Fruit fly (Drosophila melanogaster) whole organism, prepupa: Measurements from ENCODE around the gene CG2617.

Experiments
- Blimp-1 ChIP-seq: fragments of 200-800 bp; sonication (Bioruptor generic); optimal IDR thresholded peaks from 3 replicates; lab custom pipeline; 2017; ENCODE audit warnings: missing biosample characterization, missing genetic modification characterization, mild to moderate bottlenecking, moderate library complexity, missing genetic modification reagents
- CG10631 ChIP-seq: fragments of 200-800 bp; sonication (Bioruptor generic); optimal IDR thresholded peaks from 2 replicates; lab custom pipeline; 2016; ENCODE audit warnings: missing biosample characterization, missing genetic modification characterization
- CG10669 ChIP-seq: fragments of 200-800 bp; sonication (Bioruptor generic); optimal IDR thresholded peaks from 3 replicates; lab custom pipeline; 2018; ENCODE audit warnings: missing biosample characterization, mild to moderate bottlenecking, missing genetic modification characterization, moderate library complexity
- CG11294 ChIP-seq: fragments of 200-800 bp; sonication (Bioruptor generic); IDR thresholded peaks from 2 replicates; pipeline ENCODE4 v1.3.6; 2022; ENCODE audit warnings: missing biosample characterization, missing genetic modification characterization
- CG11762 ChIP-seq: fragments of 200-800 bp; sonication (Bioruptor generic); optimal IDR thresholded peaks from 3 replicates; lab custom pipeline; 2016; ENCODE audit warnings: missing biosample characterization, missing genetic modification characterization; ENCODE audit not compliant: insufficient read depth
- CG11902 ChIP-seq: fragments of 200-800 bp; sonication (Bioruptor generic); optimal IDR thresholded peaks from 3 replicates; lab custom pipeline; 2016; ENCODE audit warnings: missing biosample characterization, missing genetic modification characterization
- CG15336 ChIP-seq: fragments of 200-800 bp; sonication (Bioruptor generic); IDR thresholded peaks from 2 replicates; pipeline ENCODE4 v1.3.6; 2022; ENCODE audit warnings: missing biosample characterization, missing genetic modification characterization
- CG1621 ChIP-seq: fragments of 200-800 bp; sonication (Bioruptor generic); optimal IDR thresholded peaks from 3 replicates; lab custom pipeline; 2018; ENCODE audit warnings: missing biosample characterization, mild to moderate bottlenecking, missing genetic modification characterization
- CG16779 ChIP-seq: fragments of 200-800 bp; sonication (Bioruptor generic); optimal IDR thresholded peaks from 3 replicates; lab custom pipeline; 2017; ENCODE audit warnings: missing biosample characterization, mild to moderate bottlenecking, missing genetic modification characterization
- CG3032 ChIP-seq: fragments of 200-800 bp; optimal IDR thresholded peaks from 2 replicates; lab custom pipeline; 2019; ENCODE audit warnings: missing biosample characterization, mild to moderate bottlenecking, missing genetic modification characterization, moderate library complexity
- CG31627 ChIP-seq: fragments of 200-800 bp; sonication (Bioruptor generic); optimal IDR thresholded peaks from 3 replicates; lab custom pipeline; 2016; ENCODE audit warnings: missing biosample characterization, missing genetic modification characterization
- CG32006 ChIP-seq: fragments of 200-800 bp; sonication (Bioruptor generic); optimal IDR thresholded peaks from 3 replicates; lab custom pipeline; 2017; ENCODE audit warnings: missing biosample characterization, mild to moderate bottlenecking, missing genetic modification characterization
- CG4318 ChIP-seq: fragments of 200-800 bp; sonication (Bioruptor generic); optimal IDR thresholded peaks from 3 replicates; lab custom pipeline; 2017; ENCODE audit warnings: missing biosample characterization, mild to moderate bottlenecking, missing genetic modification characterization
- CG6163 ChIP-seq: fragments of 200-800 bp; sonication (Bioruptor generic); IDR thresholded peaks from 3 replicates; pipeline ENCODE4 v1.3.6; 2022; ENCODE audit warnings: missing biosample characterization, missing genetic modification characterization
- CG6276 ChIP-seq: fragments of 200-800 bp; sonication (Bioruptor generic); optimal IDR thresholded peaks from 2 replicates; lab custom pipeline; 2017; ENCODE audit warnings: missing biosample characterization, mild to moderate bottlenecking, missing genetic modification characterization
- CG6854 ChIP-seq: fragments of 200-800 bp; sonication (Bioruptor generic); optimal IDR thresholded peaks from 2 replicates; lab custom pipeline; 2017; ENCODE audit warnings: missing biosample characterization, mild to moderate bottlenecking, missing genetic modification characterization
- CG8119 ChIP-seq: fragments of 200-800 bp; sonication (Bioruptor generic); IDR thresholded peaks from 3 replicates; pipeline ENCODE4 v1.3.6; 2022; ENCODE audit warnings: missing biosample characterization, missing genetic modification characterization
- CG8632 ChIP-seq: fragments of 200-800 bp; sonication (Bioruptor generic); optimal IDR thresholded peaks from 3 replicates; lab custom pipeline; 2016; ENCODE audit warnings: missing biosample characterization, missing genetic modification characterization
- Eip78C ChIP-seq: fragments of 200-800 bp; sonication (Bioruptor generic); peaks from one replicate; lab custom pipeline; 2016; ENCODE audit warnings: missing biosample characterization, missing genetic modification characterization
- Ets96B ChIP-seq: fragments of 200-800 bp; optimal IDR thresholded peaks from 2 replicates; lab custom pipeline; 2019; ENCODE audit warnings: missing biosample characterization, mild to moderate bottlenecking, missing genetic modification characterization, moderate library complexity
- Hr38 ChIP-seq: sonication (Bioruptor generic); optimal IDR thresholded peaks from 2 replicates; lab custom pipeline; 2016; ENCODE audit warnings: missing biosample characterization, missing genetic modification characterization
- Lpt ChIP-seq: fragments of 200-800 bp; sonication (Bioruptor generic); optimal IDR thresholded peaks from 3 replicates; lab custom pipeline; 2016; ENCODE audit warnings: missing biosample characterization, missing genetic modification characterization
- Met ChIP-seq: fragments of 200-800 bp; sonication (Bioruptor generic); optimal IDR thresholded peaks from 3 replicates; lab custom pipeline; 2016; ENCODE audit warnings: missing biosample characterization, missing genetic modification characterization
- OdsH ChIP-seq: fragments of 200-800 bp; sonication (Bioruptor generic); optimal IDR thresholded peaks from 3 replicates; lab custom pipeline; 2016; ENCODE audit warnings: missing biosample characterization, missing genetic modification characterization
- Sox102F ChIP-seq: fragments of 200-800 bp; sonication (Bioruptor generic); optimal IDR thresholded peaks from 2 replicates; lab custom pipeline; 2016; ENCODE audit warnings: missing biosample characterization, mild to moderate bottlenecking, missing genetic modification characterization
- eg ChIP-seq: fragments of 200-800 bp; sonication (Bioruptor generic); IDR thresholded peaks from 3 replicates; pipeline ENCODE4 v1.3.6; 2022; ENCODE audit warnings: missing biosample characterization, missing genetic modification characterization
- fd59A ChIP-seq: fragments of 200-800 bp; sonication (Bioruptor generic); optimal IDR thresholded peaks from 2 replicates; lab custom pipeline; 2017; ENCODE audit warnings: missing biosample characterization, mild to moderate bottlenecking, missing genetic modification characterization, missing genetic modification reagents
- fd85E ChIP-seq: fragments of 200-800 bp; sonication (Bioruptor generic); optimal IDR thresholded peaks from 3 replicates; lab custom pipeline; 2016; ENCODE audit warnings: missing biosample characterization, missing genetic modification characterization
- fkh ChIP-seq: fragments of 200-800 bp; sonication (Bioruptor generic); optimal IDR thresholded peaks from 3 replicates; lab custom pipeline; 2017; ENCODE audit warnings: missing biosample characterization, mild to moderate bottlenecking, missing genetic modification characterization, moderate library complexity
- lz ChIP-seq: fragments of 200-800 bp; sonication (Bioruptor generic); optimal IDR thresholded peaks from 3 replicates; lab custom pipeline; 2016; ENCODE audit warnings: missing biosample characterization, missing genetic modification characterization
- net ChIP-seq: fragments of 200-800 bp; sonication (Bioruptor generic); optimal IDR thresholded peaks from 3 replicates; lab custom pipeline; 2016; ENCODE audit warnings: missing biosample characterization, missing genetic modification characterization
- pdm3 ChIP-seq: fragments of 200-800 bp; sonication (Bioruptor generic); optimal IDR thresholded peaks from 3 replicates; lab custom pipeline; 2016; ENCODE audit warnings: missing biosample characterization, missing genetic modification characterization
- spab ChIP-seq: fragments of 200-800 bp; sonication (Bioruptor generic); optimal IDR thresholded peaks from 2 replicates; lab custom pipeline; 2017; ENCODE audit warnings: missing biosample characterization, mild to moderate bottlenecking, missing genetic modification characterization, missing genetic modification reagents
- svp ChIP-seq: fragments of 200-800 bp; sonication (Bioruptor generic); peaks from one replicate; lab custom pipeline; 2016; ENCODE audit warnings: missing biosample characterization, missing genetic modification characterization

The CG2617 gene

DNA sequence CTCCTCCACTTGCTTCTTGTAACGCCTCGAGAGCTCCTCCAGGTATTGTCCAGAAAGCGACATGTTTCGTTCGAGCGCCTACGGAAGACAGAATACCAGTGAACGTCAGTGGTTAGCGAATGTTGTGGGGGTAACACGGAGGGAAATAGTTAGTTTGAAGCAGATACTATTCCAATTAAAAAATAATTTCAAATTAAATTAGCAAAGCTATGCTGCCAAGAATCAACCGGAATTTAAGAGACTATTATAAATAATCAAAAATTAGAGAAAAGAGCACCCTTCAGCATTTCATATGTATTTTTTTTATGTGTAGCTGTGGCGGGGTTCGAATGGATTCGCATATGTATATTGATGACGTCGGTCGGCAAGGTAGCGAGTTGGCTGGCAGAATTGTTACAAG lies 21.1 kb upstream of the CG2617 start:
- TF ChIP-seq spab (GFP tag; lab: Kevin White, UChicago) (no peak), CG15336 (GFP tag; lab: Robert Waterston, UW) (peak; percentile 39; the same call in 1 of the 2 replicates), CG6163 (GFP tag; lab: Robert Waterston, UW) (0 out of 3 replicates have a peak, but pooled peaks have one; percentile 59), Eip78C (GFP tag; lab: Kevin White, UChicago) (no peak), CG11294 (GFP tag; lab: Robert Waterston, UW) (no peak), CG10631 (GFP tag; lab: Kevin White, UChicago) (no peak)

DNA sequence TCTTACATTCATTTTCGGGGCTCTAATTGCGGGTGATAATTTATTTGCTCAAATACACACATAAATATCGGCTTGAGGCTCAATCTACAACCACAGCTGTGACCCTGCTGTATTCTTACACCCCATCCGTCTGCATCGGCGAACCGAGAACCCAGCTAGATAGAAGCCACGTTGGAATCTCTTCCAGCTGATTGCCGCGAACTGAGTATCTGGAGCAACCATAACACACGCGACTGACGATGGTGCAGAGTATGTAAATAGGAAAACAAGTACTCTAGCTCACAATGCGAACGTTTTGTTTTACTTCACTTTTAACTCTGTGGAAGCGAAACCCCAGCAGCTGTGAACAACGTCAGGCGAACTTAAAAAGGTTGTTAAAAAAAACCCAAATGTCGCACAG lies 17.7 kb upstream of the CG2617 start:
- TF ChIP-seq svp (GFP tag; lab: Kevin White, UChicago) (peak; percentile 90), Blimp-1 (GFP tag; lab: Kevin White, UChicago) (no peak)

dm6 chr2L:20671212-20671611 lies 11.0 kb upstream of the CG2617 start:
- TF ChIP-seq CG10669 (GFP tag; lab: Kevin White, UChicago): no peak
- TF ChIP-seq Ets96B: no peak
- no peak for TF ChIP-seq Met (GFP tag; lab: Kevin White, UChicago)
- no peak for TF ChIP-seq pdm3 (GFP tag; lab: Kevin White, UChicago)
- TF ChIP-seq CG11762 (GFP tag; lab: Kevin White, UChicago): no peak
- TF ChIP-seq fd85E (GFP tag; lab: Kevin White, UChicago): no peak
- no peak for TF ChIP-seq CG8632
- TF ChIP-seq net (GFP tag; lab: Kevin White, UChicago): no peak
- TF ChIP-seq CG10631 (GFP tag; lab: Kevin White, UChicago): no peak
- no peak for TF ChIP-seq CG6163 (GFP tag; lab: Robert Waterston, UW)
- no peak for TF ChIP-seq Hr38
- no peak for TF ChIP-seq CG31627 (GFP tag; lab: Kevin White, UChicago)
- TF ChIP-seq Lpt (GFP tag; lab: Kevin White, UChicago): no peak
- TF ChIP-seq CG8119 (GFP tag; lab: Robert Waterston, UW): peak; percentile 26; the same call in 1 of the 3 replicates
- 0 out of 3 replicates have a peak, but pooled peaks have one; percentile 26 for TF ChIP-seq eg (GFP tag; lab: Robert Waterston, UW)
- TF ChIP-seq CG1621 (tag; lab: Kevin White, UChicago): no peak
- TF ChIP-seq fkh (GFP tag; lab: Kevin White, UChicago): no peak
- peak; percentile 25 for TF ChIP-seq CG6276 (GFP tag; lab: Kevin White, UChicago)
- TF ChIP-seq Sox102F: no peak
- no peak for TF ChIP-seq CG6854 (GFP tag; lab: Kevin White, UChicago)
- no peak for TF ChIP-seq fd59A (GFP tag; lab: Kevin White, UChicago)
- no peak for TF ChIP-seq CG4318 (GFP tag; lab: Kevin White, UChicago)
- no peak for TF ChIP-seq OdsH (GFP tag; lab: Kevin White, UChicago)
- TF ChIP-seq CG11902 (GFP tag; lab: Kevin White, UChicago): no peak
- TF ChIP-seq, all 60 proteins: peak for 3

DNA sequence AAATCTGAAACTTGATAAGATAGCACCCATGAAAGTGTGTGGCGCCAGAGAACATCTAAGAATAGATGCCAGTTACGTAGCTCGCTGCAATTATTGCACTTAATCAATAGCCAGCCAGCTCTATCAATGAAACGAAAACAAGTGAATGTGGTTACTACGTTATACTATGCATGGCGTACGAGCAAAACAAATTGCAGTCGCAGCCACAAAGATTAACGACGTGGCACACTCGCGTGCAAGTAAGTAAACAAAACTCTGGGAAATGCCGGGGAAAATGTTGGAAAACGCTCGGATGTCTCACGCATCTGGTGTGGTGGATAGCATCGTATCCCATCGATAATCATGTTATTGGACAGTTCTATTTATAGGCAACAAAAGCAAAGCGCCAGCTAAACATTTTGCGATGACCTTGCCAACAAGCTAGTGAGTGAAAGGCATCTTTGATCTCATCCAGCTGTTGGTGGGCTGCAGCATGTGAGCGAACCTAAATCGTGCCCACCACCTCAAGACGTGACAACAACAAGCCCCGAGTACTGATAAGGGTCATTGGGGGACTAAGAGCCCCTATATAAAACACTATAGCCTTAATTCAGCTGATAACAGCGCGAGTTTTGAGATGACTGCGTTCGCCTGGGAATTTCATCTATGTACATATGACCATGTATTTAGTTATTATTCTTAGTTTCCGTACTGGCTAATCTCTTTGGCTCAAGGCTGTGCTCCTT lies 8.3 kb upstream of the CG2617 start:
- peak; percentile 16 for TF ChIP-seq CG32006
- peak; percentile 18 for TF ChIP-seq Eip78C (GFP tag; lab: Kevin White, UChicago)
- TF ChIP-seq eg (GFP tag; lab: Robert Waterston, UW): 0 out of 3 replicates have a peak, but pooled peaks have one; percentile 22
- peak; percentile 37 for TF ChIP-seq svp (GFP tag; lab: Kevin White, UChicago)
- no peak for TF ChIP-seq CG3032
- peak; percentile 70 for TF ChIP-seq CG16779
- no peak for TF ChIP-seq Blimp-1 (GFP tag; lab: Kevin White, UChicago)
- no peak for TF ChIP-seq lz (GFP tag; lab: Kevin White, UChicago)
- TF ChIP-seq CG10669 (GFP tag; lab: Kevin White, UChicago): no peak
